Fruit fly (Drosophila melanogaster) ovary, adult (tissue): ENCODE measurements around the gene CG4953.
A peak's percentile ranks its signal among the peaks of the same experiment; 100 is the strongest.

Experiments used
- CG17801 ChIP-seq: fragments of 200-800 bp; optimal IDR thresholded peaks from 2 replicates; lab custom pipeline; 2019; ENCODE audit warnings: missing biosample characterization, mild to moderate bottlenecking, missing genetic modification characterization, moderate library complexity; ENCODE audit not compliant: partially characterized antibody

CG4953 gene

dm6 chr2L:10305538-10306147 is 39.1 kb downstream of the CG4953 start:
- no peak for TF ChIP-seq CG17801 (GFP tag; lab: Kevin White, UChicago)

dm6 chr2L:10306518-10307260 is 40.2 kb downstream of the CG4953 start, which contains the start of the genes CG5390 and CG4968:
Gene CG5390 (minus strand): TSS chr2L:10306594.
Gene CG4968 (plus strand): TSS chr2L:10306922.
- peak; percentile 87 for TF ChIP-seq CG17801 (GFP tag; lab: Kevin White, UChicago)

dm6 chr2L:10310614-10311382 is 44.3 kb downstream of the CG4953 start, which contains the start of gene Cdk5alpha:
Gene Cdk5alpha (minus strand): TSS chr2L:10310956.
- TF ChIP-seq CG17801 (GFP tag; lab: Kevin White, UChicago), result no peak

dm6 chr2L:10311822-10312221 is 45.3 kb downstream of the CG4953 start:
- TF ChIP-seq CG17801 (GFP tag; lab: Kevin White, UChicago), result no peak

- no peak for TF ChIP-seq CG17801 (GFP tag; lab: Kevin White, UChicago)
Observed at dm6 chr2L:10314327-10315210, 48.1 kb downstream of the CG4953 start, which contains the start of the genes Usp14 and CG4972. Gene Usp14 (minus strand): TSS chr2L:10314396. Gene CG4972 (plus strand): TSS chr2L:10314792.

- no peak for TF ChIP-seq CG17801 (GFP tag; lab: Kevin White, UChicago)
Observed at dm6 chr2L:10315888-10316287, 49.4 kb downstream of the CG4953 start.
